Comparison of ENCODE assay signal across 5 fruit fly cellular contexts in genomic region chr3L:71247-71646, dm6.
TF ChIP-seq lines count a peak whose summit lies in the region.

No protein-coding gene starts in this region.

- no peak for TF ChIP-seq CTCF in whole organism, embryonic (GFP tag; optimal IDR thresholded peaks at IDR 0.05; lab: Kevin White, UChicago)

TF ChIP-seq in whole organism, 6 proteins besides CTCF, POLR2A, EP300 and RAD21:
- TF ChIP-seq CG8478 (optimal IDR thresholded peaks at IDR 0.05; lab: Kevin White, UChicago) (no peak), psq (optimal IDR thresholded peaks at IDR 0.05; lab: Kevin White, UChicago) (no peak), EcR (GFP tag; optimal IDR thresholded peaks at IDR 0.05; lab: Kevin White, UChicago) (peak; percentile 43 to 89)

TF ChIP-seq in whole organism, embryonic, 481 proteins besides CTCF, POLR2A, EP300 and RAD21:
- TF ChIP-seq CG30020 (tag; optimal IDR thresholded peaks at IDR 0.05; lab: Kevin White, UChicago) (peak; percentile 4), Chrac-16 (GFP tag; optimal IDR thresholded peaks at IDR 0.05; lab: Kevin White, UChicago) (no peak), Med (GFP tag; lab: Kevin White, UChicago) (peak; percentile 35), jigr1 (GFP tag; IDR thresholded peaks at IDR 0.05; lab: Robert Waterston, UW) (no peak), pfk (GFP tag; optimal IDR thresholded peaks at IDR 0.05; lab: Kevin White, UChicago) (peak; percentile 76)

TF ChIP-seq in whole organism, prepupa, 60 proteins besides CTCF, POLR2A, EP300 and RAD21 (continues in another document):
- TF ChIP-seq achi (GFP tag; optimal IDR thresholded peaks at IDR 0.05; lab: Kevin White, UChicago) (peak; percentile 19), Met (GFP tag; optimal IDR thresholded peaks at IDR 0.05; lab: Kevin White, UChicago) (peak; percentile 23), CG34406 (GFP tag; optimal IDR thresholded peaks at IDR 0.05; lab: Kevin White, UChicago) (peak; percentile 4), OdsH (GFP tag; optimal IDR thresholded peaks at IDR 0.05; lab: Kevin White, UChicago) (peak; percentile 37), CG3919 (GFP tag; optimal IDR thresholded peaks at IDR 0.05; lab: Kevin White, UChicago) (peak; percentile 3), Ets21C (GFP tag; optimal IDR thresholded peaks at IDR 0.05; lab: Kevin White, UChicago) (no peak), svp (GFP tag; lab: Kevin White, UChicago) (peak; percentile 70), dsx (GFP tag; optimal IDR thresholded peaks at IDR 0.05; lab: Kevin White, UChicago; ENCODE audit: poor library complexity, severe bottlenecking) (peak; percentile 7), Ets96B (tag; optimal IDR thresholded peaks at IDR 0.05; lab: Kevin White, UChicago) (peak; percentile 63), Eip75B (GFP tag; optimal IDR thresholded peaks at IDR 0.05; lab: Kevin White, UChicago) (peak; percentile 25), CG6163 (GFP tag; IDR thresholded peaks at IDR 0.05; lab: Robert Waterston, UW) (0 out of 3 replicates have a peak, but pooled peaks have one; percentile 20), CG31627 (GFP tag; optimal IDR thresholded peaks at IDR 0.05; lab: Kevin White, UChicago) (peak; percentile 6), CG6792 (GFP tag; optimal IDR thresholded peaks at IDR 0.05; lab: Kevin White, UChicago) (no peak), ss (GFP tag; optimal IDR thresholded peaks at IDR 0.05; lab: Kevin White, UChicago) (peak in 1 of 2 experiments; percentile 2), vri (GFP tag; optimal IDR thresholded peaks at IDR 0.05; lab: Kevin White, UChicago) (no peak), Eip78C (GFP tag; lab: Kevin White, UChicago) (peak; percentile 79), CG10631 (GFP tag; optimal IDR thresholded peaks at IDR 0.05; lab: Kevin White, UChicago) (peak; percentile 12), topi (GFP tag; optimal IDR thresholded peaks at IDR 0.05; lab: Kevin White, UChicago) (peak; percentile 45), acj6 (GFP tag; optimal IDR thresholded peaks at IDR 0.05; lab: Kevin White, UChicago) (peak; percentile 20), CG32006 (GFP tag; optimal IDR thresholded peaks at IDR 0.05; lab: Kevin White, UChicago) (no peak), CG4318 (GFP tag; optimal IDR thresholded peaks at IDR 0.05; lab: Kevin White, UChicago) (no peak), Sox14 (GFP tag; optimal IDR thresholded peaks at IDR 0.05; lab: Kevin White, UChicago) (peak; percentile 23), net (GFP tag; optimal IDR thresholded peaks at IDR 0.05; lab: Kevin White, UChicago) (peak; percentile 9), Hr4 (GFP tag; optimal IDR thresholded peaks at IDR 0.05; lab: Kevin White, UChicago) (no peak), spab (GFP tag; optimal IDR thresholded peaks at IDR 0.05; lab: Kevin White, UChicago) (peak; percentile 21), CG8319 (GFP tag; optimal IDR thresholded peaks at IDR 0.05; lab: Kevin White, UChicago) (no peak), pdm3 (GFP tag; optimal IDR thresholded peaks at IDR 0.05; lab: Kevin White, UChicago) (peak; percentile 10), Smox (GFP tag; optimal IDR thresholded peaks at IDR 0.05; lab: Kevin White, UChicago) (no peak)

TF ChIP-seq in whole organism, pupa, 21 proteins besides CTCF, POLR2A, EP300 and RAD21:
- TF ChIP-seq CG17806 (tag; optimal IDR thresholded peaks at IDR 0.05; lab: Kevin White, UChicago) (peak; percentile 55), CG32121 (GFP tag; IDR thresholded peaks at IDR 0.05; lab: Robert Waterston, UW) (no peak), CG8159 (tag; optimal IDR thresholded peaks at IDR 0.05; lab: Kevin White, UChicago) (peak; percentile 39), D1 (tag; optimal IDR thresholded peaks at IDR 0.05; lab: Kevin White, UChicago) (no peak), rn (GFP tag; IDR thresholded peaks at IDR 0.05; lab: Robert Waterston, UW) (no peak), CG34367 (tag; optimal IDR thresholded peaks at IDR 0.05; lab: Kevin White, UChicago) (peak; percentile 51), CG9948 (tag; optimal IDR thresholded peaks at IDR 0.05; lab: Kevin White, UChicago) (peak; percentile 43), CG15710 (tag; optimal IDR thresholded peaks at IDR 0.05; lab: Kevin White, UChicago) (peak; percentile 9), EcR (GFP tag; optimal IDR thresholded peaks at IDR 0.05; lab: Kevin White, UChicago) (peak; percentile 96)

TF ChIP-seq in whole organism, wandering third instar larva, 38 proteins besides CTCF, POLR2A, EP300 and RAD21:
- no peak for TF ChIP-seq Dfd (GFP tag; optimal IDR thresholded peaks at IDR 0.05; lab: Kevin White, UChicago)
- TF ChIP-seq Mio (GFP tag; optimal IDR thresholded peaks at IDR 0.05; lab: Kevin White, UChicago): no peak
- peak; percentile 33 for TF ChIP-seq ey (GFP tag; optimal IDR thresholded peaks at IDR 0.05; lab: Kevin White, UChicago)
- TF ChIP-seq Dif (GFP tag; optimal IDR thresholded peaks at IDR 0.05; lab: Kevin White, UChicago; ENCODE audit: partially characterized antibody): peak; percentile 4
- peak; percentile 56 for TF ChIP-seq h (GFP tag; optimal IDR thresholded peaks at IDR 0.05; lab: Kevin White, UChicago)
- TF ChIP-seq rgr (GFP tag; optimal IDR thresholded peaks at IDR 0.05; lab: Kevin White, UChicago): peak; percentile 28
- TF ChIP-seq GATAd (GFP tag; optimal IDR thresholded peaks at IDR 0.05; lab: Kevin White, UChicago): no peak
- no peak for TF ChIP-seq N (GFP tag; optimal IDR thresholded peaks at IDR 0.05; lab: Kevin White, UChicago)
- peak; percentile 44 for TF ChIP-seq OdsH (GFP tag; optimal IDR thresholded peaks at IDR 0.05; lab: Kevin White, UChicago)
- no peak for TF ChIP-seq Hr78 (GFP tag; optimal IDR thresholded peaks at IDR 0.05; lab: Kevin White, UChicago)
- TF ChIP-seq Hr83 (GFP tag; optimal IDR thresholded peaks at IDR 0.05; lab: Kevin White, UChicago; ENCODE audit: poor library complexity, severe bottlenecking): no peak
- peak; percentile 38 for TF ChIP-seq woc (GFP tag; optimal IDR thresholded peaks at IDR 0.05; lab: Kevin White, UChicago)
- TF ChIP-seq sv (GFP tag; optimal IDR thresholded peaks at IDR 0.05; lab: Kevin White, UChicago): no peak
- TF ChIP-seq fru (GFP tag; optimal IDR thresholded peaks at IDR 0.05; lab: Kevin White, UChicago): peak; percentile 42
- TF ChIP-seq psq (GFP tag; optimal IDR thresholded peaks at IDR 0.05; lab: Kevin White, UChicago): peak; percentile 28
TF ChIP-seq in whole organism, wandering third instar larva: peak in this region for 8.
